Worm (Caenorhabditis elegans) whole organism, mixed stage, embryonic: ENCODE data around the gene F48B9.8.
A peak's percentile ranks its signal among the peaks of the same experiment; 100 is the strongest.

Source experiments
- M03D4.4 ChIP-seq: sonication (generic microtip); optimal IDR thresholded peaks from 2 replicates; lab custom pipeline; 2017; ENCODE audit warnings: mild to moderate bottlenecking, missing genetic modification characterization, missing compliant biosample characterization
- bed-3 ChIP-seq: fragments of 200-800 bp; sonication (Bioruptor generic); optimal IDR thresholded peaks from 3 replicates; lab custom pipeline; 2018; ENCODE audit warnings: mild to moderate bottlenecking, missing genetic modification characterization, moderate library complexity, missing compliant biosample characterization
- blmp-1 ChIP-seq: fragments of 150-350 bp; optimal IDR thresholded peaks from 2 replicates; lab custom pipeline; 2014; ENCODE audit warnings: missing biosample characterization, missing genetic modification characterization
- ceh-83 ChIP-seq: fragments of 200-800 bp; sonication (Bioruptor generic); optimal IDR thresholded peaks from 2 replicates; lab custom pipeline; 2018; ENCODE audit warnings: mild to moderate bottlenecking, missing genetic modification characterization, missing compliant biosample characterization
- drap-1 ChIP-seq: fragments of 200-800 bp; sonication (Bioruptor generic); optimal IDR thresholded peaks from 3 replicates; lab custom pipeline; 2018; ENCODE audit warnings: mild to moderate bottlenecking, missing genetic modification characterization, missing compliant biosample characterization
- elt-1 ChIP-seq: sonication (generic microtip); optimal IDR thresholded peaks from 2 replicates; lab custom pipeline; 2017; ENCODE audit warnings: missing genetic modification characterization, mild to moderate bottlenecking, missing compliant biosample characterization, antibody characterized with exemption, moderate library complexity, borderline replicate concordance; ENCODE audit not compliant: insufficient read depth
- elt-3 ChIP-seq: fragments of 150-350 bp; optimal IDR thresholded peaks from 2 replicates; lab custom pipeline; 2014; ENCODE audit warnings: missing biosample characterization, missing genetic modification characterization
- flh-1 ChIP-seq: fragments of 200-800 bp; sonication (Bioruptor generic); optimal IDR thresholded peaks from 2 replicates; lab custom pipeline; 2018; ENCODE audit warnings: mild to moderate bottlenecking, missing genetic modification characterization, moderate library complexity, missing compliant biosample characterization
- ham-2 ChIP-seq: fragments of 200-800 bp; sonication (Bioruptor generic); optimal IDR thresholded peaks from 2 replicates; lab custom pipeline; 2018; ENCODE audit warnings: mild to moderate bottlenecking, missing genetic modification characterization, missing compliant biosample characterization
- hlh-1 ChIP-seq: fragments of 150-350 bp; optimal IDR thresholded peaks from 2 replicates; lab custom pipeline; 2014; ENCODE audit warnings: missing biosample characterization, missing genetic modification reagents, missing genetic modification characterization
- lin-13 ChIP-seq: fragments of 150-350 bp; optimal IDR thresholded peaks from 2 replicates; lab custom pipeline; 2014; ENCODE audit warnings: missing biosample characterization, missing genetic modification characterization
- lin-32 ChIP-seq: fragments of 200-800 bp; sonication (Bioruptor generic); optimal IDR thresholded peaks from 2 replicates; lab custom pipeline; 2018; ENCODE audit warnings: mild to moderate bottlenecking, missing genetic modification characterization, missing compliant biosample characterization
- lsy-2 ChIP-seq: fragments of 150-350 bp; optimal IDR thresholded peaks from 2 replicates; lab custom pipeline; 2014; ENCODE audit warnings: missing biosample characterization, missing genetic modification characterization
- mab-5 ChIP-seq: fragments of 150-350 bp; optimal IDR thresholded peaks from 2 replicates; lab custom pipeline; 2014; ENCODE audit warnings: missing biosample characterization, missing genetic modification characterization
- mep-1 ChIP-seq: fragments of 150-350 bp; optimal IDR thresholded peaks from 2 replicates; lab custom pipeline; 2017; ENCODE audit warnings: missing biosample characterization, missing genetic modification reagents, missing genetic modification characterization, inconsistent platforms
- mls-2 ChIP-seq: sonication (generic microtip); optimal IDR thresholded peaks from 2 replicates; lab custom pipeline; 2016; ENCODE audit warnings: mild to moderate bottlenecking, missing genetic modification characterization, moderate library complexity, missing compliant biosample characterization
- nhr-2 ChIP-seq: fragments of 150-350 bp; optimal IDR thresholded peaks from 2 replicates; lab custom pipeline; 2014; ENCODE audit warnings: missing biosample characterization, missing genetic modification characterization
- nhr-237 ChIP-seq: fragments of 150-350 bp; optimal IDR thresholded peaks from 2 replicates; lab custom pipeline; 2014; ENCODE audit warnings: missing biosample characterization, missing genetic modification characterization
- nhr-76 ChIP-seq: sonication (generic microtip); optimal IDR thresholded peaks from 2 replicates; lab custom pipeline; 2017; ENCODE audit warnings: missing biosample characterization, missing genetic modification characterization
- pha-4 ChIP-seq: fragments of 150-350 bp; optimal IDR thresholded peaks from 2 replicates; lab custom pipeline; 2018; ENCODE audit warnings: missing biosample characterization, missing genetic modification reagents, missing genetic modification characterization
- sem-2 ChIP-seq: fragments of 200-800 bp; sonication (Bioruptor generic); optimal IDR thresholded peaks from 2 replicates; lab custom pipeline; 2018; ENCODE audit warnings: mild to moderate bottlenecking, missing genetic modification characterization, missing compliant biosample characterization
- snpc-4 ChIP-seq: fragments of 150-350 bp; optimal IDR thresholded peaks from 2 replicates; lab custom pipeline; 2014; ENCODE audit warnings: missing biosample characterization, missing genetic modification characterization
- sptf-1 ChIP-seq: sonication (generic microtip); optimal IDR thresholded peaks from 2 replicates; lab custom pipeline; 2017; ENCODE audit warnings: mild to moderate bottlenecking, missing genetic modification characterization, moderate library complexity, missing compliant biosample characterization
- tbx-8 ChIP-seq: fragments of 200-800 bp; sonication (Bioruptor generic); optimal IDR thresholded peaks from 2 replicates; lab custom pipeline; 2018; ENCODE audit warnings: mild to moderate bottlenecking, missing genetic modification characterization, moderate library complexity, missing compliant biosample characterization
- unc-120 ChIP-seq: sonication (generic microtip); optimal IDR thresholded peaks from 2 replicates; lab custom pipeline; 2017; ENCODE audit warnings: missing genetic modification characterization, missing compliant biosample characterization; ENCODE audit not compliant: poor library complexity, severe bottlenecking
- unc-39 ChIP-seq: fragments of 150-350 bp; optimal IDR thresholded peaks from 2 replicates; lab custom pipeline; 2014; ENCODE audit warnings: missing biosample characterization, missing genetic modification characterization
- zip-8 ChIP-seq: fragments of 150-350 bp; optimal IDR thresholded peaks from 2 replicates; lab custom pipeline; 2014; ENCODE audit warnings: missing biosample characterization, missing genetic modification characterization
- ztf-11 ChIP-seq: fragments of 150-350 bp; optimal IDR thresholded peaks from 2 replicates; lab custom pipeline; 2014; ENCODE audit warnings: missing biosample characterization, missing genetic modification characterization

Gene F48B9.8

DNA sequence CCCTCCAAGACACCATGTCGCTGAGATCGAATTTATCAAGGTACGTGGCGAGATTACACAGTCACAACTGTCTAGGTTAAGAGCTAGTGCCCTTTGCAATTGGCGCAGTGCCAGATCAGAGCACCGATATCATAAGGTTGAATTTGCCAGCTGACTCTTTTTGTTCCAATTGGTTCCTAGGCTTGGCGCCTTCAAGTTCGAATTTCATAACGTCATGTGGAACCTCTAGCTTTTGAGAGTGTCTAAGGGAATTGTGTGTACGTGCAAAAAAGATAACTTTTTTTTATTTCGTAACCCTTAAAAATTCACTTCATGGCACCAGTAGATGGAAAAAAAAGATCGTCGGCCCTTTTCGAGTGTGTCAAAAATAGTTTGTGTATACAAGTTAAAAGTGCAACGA, 40.0 kb upstream of the F48B9.8 start:
- TF ChIP-seq drap-1 (GFP tag; lab: Kevin White, UChicago): no peak
- TF ChIP-seq snpc-4 (tag; lab: Kevin White, UChicago): no peak
- TF ChIP-seq M03D4.4 (tag; lab: Kevin White, UChicago): no peak
- TF ChIP-seq sptf-1 (tag; lab: Kevin White, UChicago): no peak
- no peak for TF ChIP-seq mab-5 (tag; lab: Kevin White, UChicago)
- no peak for TF ChIP-seq mep-1 (tag; lab: Kevin White, UChicago)
- TF ChIP-seq bed-3 (GFP tag; lab: Kevin White, UChicago): no peak
- TF ChIP-seq elt-3 (tag; lab: Kevin White, UChicago): no peak
- no peak for TF ChIP-seq nhr-2 (tag; lab: Kevin White, UChicago)
- no peak for TF ChIP-seq pha-4 (tag; lab: Kevin White, UChicago)
- no peak for TF ChIP-seq ham-2
- no peak for TF ChIP-seq nhr-76 (tag; lab: Kevin White, UChicago)
- no peak for TF ChIP-seq lin-32
- TF ChIP-seq unc-120 (tag; lab: Kevin White, UChicago): no peak
- no peak for TF ChIP-seq sem-2 (GFP tag; lab: Kevin White, UChicago)
- TF ChIP-seq, all 35 proteins: peak for 0

DNA sequence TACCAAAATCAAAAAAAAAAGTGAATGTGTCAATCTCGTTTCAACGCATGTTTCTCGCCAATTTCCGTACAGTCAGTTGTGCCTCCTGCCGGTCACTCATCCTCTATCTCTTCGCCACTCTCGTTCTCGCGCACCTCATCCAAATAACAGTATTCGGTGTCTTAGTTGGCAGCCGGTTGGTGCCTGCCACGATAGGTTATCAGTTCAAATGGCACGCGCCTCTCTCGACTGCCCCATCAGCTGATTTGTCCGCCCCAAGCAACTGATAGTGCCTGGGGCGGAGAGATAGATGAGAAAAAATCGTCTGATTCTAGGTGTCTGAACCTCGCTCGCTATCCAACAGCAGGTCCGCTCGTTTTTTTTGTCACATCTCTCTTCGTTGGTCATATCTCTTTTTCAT, 38.9 kb upstream of the F48B9.8 start:
- TF ChIP-seq bed-3 (GFP tag; lab: Kevin White, UChicago) (no peak), pha-4 (tag; lab: Kevin White, UChicago) (no peak), zip-8 (tag; lab: Kevin White, UChicago) (no peak), lsy-2 (tag; lab: Kevin White, UChicago) (no peak), nhr-2 (tag; lab: Kevin White, UChicago) (no peak)
- TF ChIP-seq, all 35 proteins: peak for 0

DNA sequence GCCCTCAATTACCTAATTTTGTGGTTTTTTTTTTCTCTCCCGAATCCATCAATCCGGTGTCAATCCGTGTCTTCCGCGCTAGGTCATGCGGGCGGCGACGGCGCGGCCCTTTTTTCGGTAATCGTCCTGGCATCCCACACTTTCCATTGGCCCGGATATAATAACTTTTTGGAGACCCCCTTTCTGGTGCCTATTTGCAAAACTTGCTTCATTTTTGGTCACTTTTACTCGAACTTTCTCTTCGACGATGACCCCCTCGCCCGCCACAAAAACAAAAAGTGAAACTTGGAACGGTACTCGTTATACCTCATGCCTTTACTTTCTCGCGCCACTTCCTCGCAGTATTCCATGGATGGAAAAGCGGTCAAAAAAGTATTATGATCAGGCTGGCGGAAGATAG, 38.2 kb upstream of the F48B9.8 start:
- TF ChIP-seq sptf-1 (tag; lab: Kevin White, UChicago) (no peak), tbx-8 (no peak), nhr-2 (tag; lab: Kevin White, UChicago) (no peak), flh-1 (no peak), mls-2 (tag; lab: Kevin White, UChicago) (no peak)

- TF ChIP-seq sptf-1 (tag; lab: Kevin White, UChicago) (peak; percentile 36), hlh-1 (tag; lab: Kevin White, UChicago) (no peak)
Observed at ce11 chrX:2213400-2214362, 37.5 kb upstream of the F48B9.8 start.

DNA sequence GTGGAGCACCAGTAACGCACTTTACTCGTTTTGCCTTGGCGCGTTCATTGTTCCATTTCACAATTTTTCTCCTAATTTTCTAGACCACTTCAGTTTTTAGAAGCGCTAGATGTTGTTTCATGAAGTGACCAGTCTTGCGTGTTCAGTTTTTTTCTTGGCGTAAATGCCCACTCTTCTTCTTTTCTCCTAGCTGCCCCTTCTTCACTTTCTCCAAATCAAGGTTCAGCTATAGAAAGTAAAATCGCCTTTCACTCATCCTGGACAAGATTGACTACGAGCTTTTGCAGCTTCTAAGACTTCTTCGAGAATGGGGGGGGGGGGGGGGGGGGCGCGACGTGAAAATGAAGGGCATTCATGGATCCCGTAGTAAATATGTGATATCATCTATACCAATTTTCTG, 36.5 kb upstream of the F48B9.8 start:
- TF ChIP-seq nhr-2 (tag; lab: Kevin White, UChicago): no peak
- no peak for TF ChIP-seq ceh-83 (GFP tag; lab: Kevin White, UChicago)
- no peak for TF ChIP-seq drap-1 (GFP tag; lab: Kevin White, UChicago)
- TF ChIP-seq blmp-1 (tag; lab: Kevin White, UChicago): no peak
- TF ChIP-seq unc-39 (tag; lab: Kevin White, UChicago): no peak
- no peak for TF ChIP-seq nhr-237 (tag; lab: Kevin White, UChicago)
- TF ChIP-seq lin-13: no peak
- TF ChIP-seq mab-5 (tag; lab: Kevin White, UChicago): no peak
- TF ChIP-seq tbx-8: no peak
- no peak for TF ChIP-seq lsy-2 (tag; lab: Kevin White, UChicago)
- TF ChIP-seq ztf-11 (tag; lab: Kevin White, UChicago): no peak
- no peak for TF ChIP-seq elt-1 (tag; lab: Kevin White, UChicago)
- no peak for TF ChIP-seq hlh-1 (tag; lab: Kevin White, UChicago)
- TF ChIP-seq snpc-4 (tag; lab: Kevin White, UChicago): no peak
- TF ChIP-seq unc-120 (tag; lab: Kevin White, UChicago): no peak
